Worm (Caenorhabditis elegans): Measurements from ENCODE around the gene fbl-1.

fbl-1 gene

DNA sequence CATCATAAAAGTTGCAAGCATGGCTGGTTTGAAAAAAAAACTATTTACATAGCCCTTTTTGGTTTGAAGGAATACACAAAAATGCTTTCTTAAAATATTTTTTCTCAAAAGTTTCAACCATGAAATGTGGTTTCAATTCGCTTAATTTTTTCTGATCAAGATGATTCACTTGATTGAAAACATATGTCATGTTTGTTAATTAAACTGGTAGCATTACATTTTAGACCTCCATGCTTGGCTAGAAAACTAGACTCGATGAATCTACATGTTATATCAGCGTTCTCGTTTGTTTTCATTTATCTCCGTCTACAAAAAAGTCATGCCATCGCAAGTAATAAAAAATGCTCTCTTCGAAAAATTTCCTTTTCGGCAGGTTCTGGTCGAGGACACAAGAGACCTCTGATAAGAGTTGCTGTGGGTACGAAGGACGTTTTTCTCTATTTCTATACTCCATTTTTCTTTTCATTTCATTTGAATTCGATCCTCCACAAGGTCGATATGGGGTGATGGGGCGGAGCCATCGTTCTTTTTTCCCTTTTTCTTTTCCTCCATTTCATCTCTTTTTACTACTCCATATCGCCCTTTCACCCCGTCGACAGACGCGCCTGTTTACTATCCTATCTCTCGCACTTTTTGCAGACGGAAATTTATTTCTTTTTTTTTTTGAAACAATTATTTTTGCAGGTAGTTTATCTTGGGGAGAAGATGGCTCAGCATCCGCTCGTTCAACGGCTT, 14.8 kb upstream of the fbl-1 start, which contains the start of gene elo-1:
elo-1 (plus strand) TSS at position 685 of the 735 bp plus-strand sequence.
- TF ChIP-seq madf-10 (tag; optimal IDR thresholded peaks at IDR 0.05), result peak; percentile 14
- peak; percentile 44; the same call in 1 of the 2 replicates for TF ChIP-seq B0336.3 (GFP tag; IDR thresholded peaks at IDR 0.05)
- TF ChIP-seq bed-2 (GFP tag; IDR thresholded peaks at IDR 0.05), result no peak
- no peak for TF ChIP-seq ztf-26 (tag; optimal IDR thresholded peaks at IDR 0.05)
- peak; percentile 1 for TF ChIP-seq atf-7 (tag; optimal IDR thresholded peaks at IDR 0.05)
- TF ChIP-seq Y53G8AR.9 (GFP tag; conservative IDR thresholded peaks at IDR 0.05), result 0 out of 2 replicates have a peak, but pooled peaks have one; percentile 13
- peak; percentile 62; the same call in 1 of the 2 replicates for TF ChIP-seq nfyb-1 (GFP tag; IDR thresholded peaks at IDR 0.05)
- peak; percentile 15 for TF ChIP-seq ztf-22 (GFP tag; optimal IDR thresholded peaks at IDR 0.05)
- no peak for TF ChIP-seq xnd-1 (tag; optimal IDR thresholded peaks at IDR 0.05)
- no peak for TF ChIP-seq F23B12.7 (tag; optimal IDR thresholded peaks at IDR 0.05; ENCODE audit: insufficient read depth)
- TF ChIP-seq unc-130 (GFP tag; optimal IDR thresholded peaks at IDR 0.05), result no peak
- peak; percentile 5 for TF ChIP-seq nhr-90 (tag; optimal IDR thresholded peaks at IDR 0.05)
- TF ChIP-seq sdz-38 (tag; optimal IDR thresholded peaks at IDR 0.05), result no peak
- no peak for TF ChIP-seq snpc-4 (GFP tag; optimal IDR thresholded peaks at IDR 0.05)
- peak in 1 of 4 experiments; percentile 26 for TF ChIP-seq snpc-4 (tag; optimal IDR thresholded peaks at IDR 0.05)
- no peak for TF ChIP-seq C17E4.6 (GFP tag; IDR thresholded peaks at IDR 0.05)
- TF ChIP-seq C06A6.2 (GFP tag; conservative IDR thresholded peaks at IDR 0.05), result 0 out of 2 replicates have a peak, but pooled peaks have one; percentile 52
- TF ChIP-seq attf-5 (GFP tag; optimal IDR thresholded peaks at IDR 0.05), result peak; percentile 41
- TF ChIP-seq hmg-1.2 (GFP tag; IDR thresholded peaks at IDR 0.05), result no peak
- TF ChIP-seq B0035.1 (tag; optimal IDR thresholded peaks at IDR 0.05), result no peak
- peak; percentile 67 for TF ChIP-seq dox-1 (GFP tag; IDR thresholded peaks at IDR 0.05)
- peak; percentile 98 for TF ChIP-seq nhr-80 (tag; optimal IDR thresholded peaks at IDR 0.05)
- TF ChIP-seq let-607 (tag; optimal IDR thresholded peaks at IDR 0.05), result peak in 1 of 2 experiments; percentile 8
- TF ChIP-seq F39B2.1 (GFP tag; IDR thresholded peaks at IDR 0.05), result no peak
- TF ChIP-seq lin-54 (GFP tag; optimal IDR thresholded peaks at IDR 0.05), result peak; percentile 29
- peak; percentile 51 for TF ChIP-seq lin-40 (tag; optimal IDR thresholded peaks at IDR 0.05)
- no peak for TF ChIP-seq cebp-1 (GFP tag; IDR thresholded peaks at IDR 0.05)
- peak; percentile 41 for TF ChIP-seq cebp-1 (tag; optimal IDR thresholded peaks at IDR 0.05)
- no peak for TF ChIP-seq attf-6 (GFP tag; IDR thresholded peaks at IDR 0.05)
- peak; percentile 2 for TF ChIP-seq tbp1 (GFP tag; optimal IDR thresholded peaks at IDR 0.05)
- 0 out of 2 replicates have a peak, but pooled peaks have one; percentile 61 for TF ChIP-seq egl-44 (GFP tag; IDR thresholded peaks at IDR 0.05)

ce11 chrIV:9527002-9527401, 13.6 kb upstream of the fbl-1 start:
- TF ChIP-seq nhr-80 (tag; optimal IDR thresholded peaks at IDR 0.05), result peak; percentile 34
- TF ChIP-seq ekl-4 (GFP tag; IDR thresholded peaks at IDR 0.05), result 0 out of 2 replicates have a peak, but pooled peaks have one; percentile 12
- no peak for TF ChIP-seq tbp1 (GFP tag; optimal IDR thresholded peaks at IDR 0.05)

DNA sequence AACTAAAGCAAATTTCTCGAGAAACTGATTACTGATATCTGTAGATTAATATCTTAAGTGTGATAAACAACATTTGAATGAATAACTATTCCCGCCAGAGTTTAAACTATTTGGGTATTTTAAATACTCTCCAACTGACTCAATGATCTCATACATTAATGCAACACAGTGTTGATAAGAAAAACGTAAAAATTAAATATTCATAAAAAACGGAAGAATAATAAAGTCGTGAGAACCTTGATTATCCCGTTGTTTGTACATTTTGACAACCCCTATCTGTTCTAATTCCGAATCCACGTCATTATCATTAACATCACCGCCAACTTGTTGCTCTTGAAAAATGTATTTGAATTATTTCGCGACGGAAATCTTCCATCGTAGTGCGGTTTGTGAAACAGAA, 11.0 kb upstream of the fbl-1 start, which contains the start of gene elo-7:
elo-7 (plus strand) TSS at position 301 of the 400 bp plus-strand sequence.
- TF ChIP-seq ets-4 (GFP tag; optimal IDR thresholded peaks at IDR 0.05), result no peak

- TF ChIP-seq him-1 (tag; optimal IDR thresholded peaks at IDR 0.05) (no peak), ceh-91 (GFP tag; IDR thresholded peaks at IDR 0.05) (no peak), hrde-1 (tag; optimal IDR thresholded peaks at IDR 0.05; ENCODE audit: borderline replicate concordance) (no peak), tbx-9 (tag; optimal IDR thresholded peaks at IDR 0.05; ENCODE audit: borderline replicate concordance) (no peak), pbrm-1 (GFP tag; IDR thresholded peaks at IDR 0.05) (no peak), F57C9.4 (tag; optimal IDR thresholded peaks at IDR 0.05) (no peak), nfya-2 (GFP tag; IDR thresholded peaks at IDR 0.05) (no peak), hlh-26 (GFP tag; conservative IDR thresholded peaks at IDR 0.05) (no peak), repo-1 (tag; optimal IDR thresholded peaks at IDR 0.05) (peak; percentile 3), gei-17 (GFP tag; optimal IDR thresholded peaks at IDR 0.05) (peak; percentile 6), ztf-26 (tag; optimal IDR thresholded peaks at IDR 0.05) (peak; percentile 6), athp-1 (tag; optimal IDR thresholded peaks at IDR 0.05) (no peak)
Observed at ce11 chrIV:9530768-9531167, 9.8 kb upstream of the fbl-1 start.
